Fruit fly (Drosophila melanogaster) whole organism, embryonic: ENCODE data around the gene DEF8.

Experiments
- CG10209 ChIP-seq: fragments of 200-800 bp; sonication (Bioruptor generic); optimal IDR thresholded peaks from 3 replicates; lab custom pipeline; 2017; ENCODE audit warnings: missing biosample characterization, mild to moderate bottlenecking, missing genetic modification characterization, missing genetic modification reagents
- CG10462 ChIP-seq: fragments of 200-800 bp; sonication (Bioruptor generic); optimal IDR thresholded peaks from 2 replicates; lab custom pipeline; 2016; ENCODE audit warnings: missing biosample characterization, missing genetic modification characterization
- CG10979 ChIP-seq: fragments of 200-800 bp; sonication (Bioruptor generic); optimal IDR thresholded peaks from 2 replicates; lab custom pipeline; 2018; ENCODE audit warnings: missing biosample characterization, mild to moderate bottlenecking, missing genetic modification characterization, moderate library complexity
- CG12659 ChIP-seq: fragments of 200-800 bp; sonication (Bioruptor generic); optimal IDR thresholded peaks from 3 replicates; lab custom pipeline; 2017; ENCODE audit warnings: mild to moderate bottlenecking, missing biosample characterization, missing genetic modification reagents, missing genetic modification characterization
- CG12769 ChIP-seq: fragments of 200-800 bp; sonication (Bioruptor generic); optimal IDR thresholded peaks from 2 replicates; lab custom pipeline; 2019; ENCODE audit warnings: missing biosample characterization, mild to moderate bottlenecking, missing genetic modification characterization, moderate library complexity
- CG12942 ChIP-seq: fragments of 200-800 bp; sonication (Bioruptor generic); optimal IDR thresholded peaks from 3 replicates; lab custom pipeline; 2016; ENCODE audit warnings: missing biosample characterization, missing genetic modification characterization
- CG14441 ChIP-seq: fragments of 200-800 bp; sonication (Bioruptor generic); IDR thresholded peaks from 2 replicates; pipeline ENCODE4 v1.3.6; 2022; ENCODE audit warnings: missing biosample characterization, missing genetic modification characterization
- CG15073 ChIP-seq: fragments of 200-800 bp; sonication (Bioruptor generic); optimal IDR thresholded peaks from 2 replicates; lab custom pipeline; 2016; ENCODE audit warnings: missing biosample characterization, missing genetic modification characterization
- CG1602 ChIP-seq: fragments of 200-800 bp; sonication (Bioruptor generic); optimal IDR thresholded peaks from 3 replicates; lab custom pipeline; 2016; ENCODE audit warnings: missing biosample characterization, missing genetic modification characterization
- CG16863 ChIP-seq: fragments of 200-800 bp; sonication (Bioruptor generic); optimal IDR thresholded peaks from 3 replicates; lab custom pipeline; 2016; ENCODE audit warnings: missing biosample characterization, missing genetic modification characterization
- CG17361 ChIP-seq: fragments of 200-800 bp; sonication (Bioruptor generic); IDR thresholded peaks from 3 replicates; pipeline ENCODE4 v1.3.6; 2022; ENCODE audit warnings: missing biosample characterization, missing genetic modification characterization
- CG17385 ChIP-seq: fragments of 200-800 bp; sonication (Bioruptor generic); optimal IDR thresholded peaks from 3 replicates; lab custom pipeline; 2018; ENCODE audit warnings: missing biosample characterization, mild to moderate bottlenecking, missing genetic modification characterization
- CG17829 ChIP-seq: fragments of 200-800 bp; optimal IDR thresholded peaks from 2 replicates; lab custom pipeline; 2019; ENCODE audit warnings: missing biosample characterization, mild to moderate bottlenecking, missing genetic modification characterization, moderate library complexity
- CG2202 ChIP-seq: fragments of 200-800 bp; sonication (Bioruptor generic); optimal IDR thresholded peaks from 2 replicates; lab custom pipeline; 2018; ENCODE audit warnings: missing biosample characterization, mild to moderate bottlenecking, missing genetic modification characterization
- CG2678 ChIP-seq: fragments of 200-800 bp; sonication (Bioruptor generic); optimal IDR thresholded peaks from 3 replicates; lab custom pipeline; 2019; ENCODE audit warnings: missing biosample characterization, mild to moderate bottlenecking, missing genetic modification characterization, moderate library complexity
- CG31224 ChIP-seq: fragments of 200-800 bp; sonication (Bioruptor generic); IDR thresholded peaks from 2 replicates; pipeline ENCODE4 v1.3.6; 2022; ENCODE audit warnings: missing biosample characterization, missing genetic modification characterization
- CG4328 ChIP-seq: fragments of 200-800 bp; sonication (Bioruptor generic); optimal IDR thresholded peaks from 3 replicates; lab custom pipeline; 2017; ENCODE audit warnings: missing biosample characterization, missing genetic modification reagents, missing genetic modification characterization
- CG6272 ChIP-seq: fragments of 200-800 bp; sonication (Bioruptor generic); IDR thresholded peaks from 2 replicates; pipeline ENCODE4 v1.3.6; 2022; ENCODE audit warnings: missing biosample characterization, missing genetic modification characterization
- CG7556 ChIP-seq: fragments of 200-800 bp; sonication (Bioruptor generic); optimal IDR thresholded peaks from 2 replicates; lab custom pipeline; 2017; ENCODE audit warnings: missing biosample characterization, mild to moderate bottlenecking, missing genetic modification characterization
- CG7786 ChIP-seq: fragments of 200-800 bp; sonication (Bioruptor generic); optimal IDR thresholded peaks from 2 replicates; lab custom pipeline; 2016; ENCODE audit warnings: missing biosample characterization, missing genetic modification characterization
- CG8281 ChIP-seq: fragments of 200-800 bp; sonication (Bioruptor generic); optimal IDR thresholded peaks from 2 replicates; lab custom pipeline; 2018; ENCODE audit warnings: missing biosample characterization, mild to moderate bottlenecking, missing genetic modification characterization, moderate library complexity
- D ChIP-seq, 2 experiments: fragments of 200-800 bp in 1 of 2; fragments of >200 bp in 1 of 2; sonication (Bioruptor generic) in 1 of 2; optimal IDR thresholded peaks; 2 replicates in 1 of 2; 3 replicates in 1 of 2; lab custom pipeline; 2017; ENCODE audit warnings: mild to moderate bottlenecking in 1 of 2, missing biosample characterization in 1 of 2, missing genetic modification characterization in 1 of 2, missing genetic modification reagents in 1 of 2
- Dip3 ChIP-seq: fragments of 200-800 bp; sonication (Bioruptor generic); optimal IDR thresholded peaks from 3 replicates; lab custom pipeline; 2016; ENCODE audit warnings: missing biosample characterization, missing genetic modification characterization
- Hand ChIP-seq: fragments of 200-800 bp; sonication (Bioruptor generic); optimal IDR thresholded peaks from 2 replicates; lab custom pipeline; 2017; ENCODE audit warnings: mild to moderate bottlenecking, missing biosample characterization, missing genetic modification reagents, missing genetic modification characterization
- Hmr ChIP-seq: fragments of 200-800 bp; sonication (Bioruptor generic); optimal IDR thresholded peaks from 3 replicates; lab custom pipeline; 2017; ENCODE audit warnings: mild to moderate bottlenecking, missing biosample characterization, missing genetic modification reagents, missing genetic modification characterization
- Hsf ChIP-seq: fragments of 200-800 bp; sonication (Bioruptor generic); optimal IDR thresholded peaks from 3 replicates; lab custom pipeline; 2016; ENCODE audit warnings: missing biosample characterization, missing genetic modification characterization
- Meics ChIP-seq: fragments of 200-800 bp; sonication (Bioruptor generic); optimal IDR thresholded peaks from 2 replicates; lab custom pipeline; 2017; ENCODE audit warnings: missing biosample characterization, mild to moderate bottlenecking, missing genetic modification characterization
- NfI ChIP-seq: fragments of 200-800 bp; sonication (Bioruptor generic); optimal IDR thresholded peaks from 3 replicates; lab custom pipeline; 2018; ENCODE audit warnings: missing biosample characterization, mild to moderate bottlenecking, missing genetic modification characterization, moderate library complexity
- Sry-β ChIP-seq: fragments of 200-800 bp; sonication (Bioruptor generic); optimal IDR thresholded peaks from 2 replicates; lab custom pipeline; 2018; ENCODE audit warnings: missing biosample characterization, mild to moderate bottlenecking, missing genetic modification characterization, moderate library complexity
- Ssrp ChIP-seq: fragments of 200-800 bp; sonication (Bioruptor generic); optimal IDR thresholded peaks from 2 replicates; lab custom pipeline; 2018; ENCODE audit warnings: missing biosample characterization, mild to moderate bottlenecking, missing genetic modification characterization, moderate library complexity
- cato ChIP-seq: fragments of 200-800 bp; sonication (Bioruptor generic); optimal IDR thresholded peaks from 2 replicates; lab custom pipeline; 2016; ENCODE audit warnings: missing biosample characterization, missing genetic modification characterization, borderline replicate concordance
- dpn ChIP-seq, 2 experiments: fragments of 200-800 bp; sonication (Bioruptor generic); optimal IDR thresholded peaks; 3 replicates each; lab custom pipeline; 2016; ENCODE audit warnings: missing biosample characterization in 2 of 2, missing genetic modification characterization in 2 of 2
- esg ChIP-seq: fragments of 200-800 bp; sonication (Bioruptor generic); conservative IDR thresholded peaks from 2 replicates; pipeline ENCODE4 v1.3.6; 2022; ENCODE audit warnings: missing biosample characterization, missing genetic modification characterization
- gro ChIP-seq: fragments of 200-800 bp; sonication (Bioruptor generic); optimal IDR thresholded peaks from 2 replicates; lab custom pipeline; 2016; ENCODE audit warnings: missing biosample characterization, missing genetic modification characterization
- hb ChIP-seq: fragments of 200-800 bp; sonication (Bioruptor generic); IDR thresholded peaks from 3 replicates; pipeline ENCODE4 v1.3.6; 2022; ENCODE audit warnings: missing biosample characterization, missing genetic modification characterization; ENCODE audit not compliant: partially characterized antibody
- hth ChIP-seq: fragments of >200 bp; optimal IDR thresholded peaks from 2 replicates; lab custom pipeline; 2017; ENCODE audit warnings: inconsistent platforms
- ind ChIP-seq: fragments of 200-800 bp; sonication (Bioruptor generic); optimal IDR thresholded peaks from 3 replicates; lab custom pipeline; 2016; ENCODE audit warnings: missing biosample characterization, missing genetic modification characterization
- lmd ChIP-seq: fragments of 200-800 bp; sonication (Bioruptor generic); IDR thresholded peaks from 2 replicates; pipeline ENCODE4 v1.3.6; 2022; ENCODE audit warnings: missing biosample characterization, missing genetic modification characterization
- mam ChIP-seq: fragments of 200-800 bp; sonication (Bioruptor generic); optimal IDR thresholded peaks from 3 replicates; lab custom pipeline; 2016; ENCODE audit warnings: missing biosample characterization, missing genetic modification characterization
- nerfin-1 ChIP-seq: fragments of 200-800 bp; sonication (Bioruptor generic); optimal IDR thresholded peaks from 3 replicates; lab custom pipeline; 2019; ENCODE audit warnings: missing biosample characterization, mild to moderate bottlenecking, missing genetic modification characterization, moderate library complexity
- nmo ChIP-seq: fragments of 200-800 bp; sonication (Bioruptor generic); optimal IDR thresholded peaks from 2 replicates; lab custom pipeline; 2018; ENCODE audit warnings: missing biosample characterization, mild to moderate bottlenecking, missing genetic modification characterization, moderate library complexity
- odd ChIP-seq: fragments of 200-800 bp; sonication (Bioruptor generic); optimal IDR thresholded peaks from 2 replicates; lab custom pipeline; 2017; ENCODE audit warnings: missing biosample characterization, mild to moderate bottlenecking, missing genetic modification characterization
- pb ChIP-seq: fragments of 200-800 bp; sonication (Bioruptor generic); optimal IDR thresholded peaks from 3 replicates; lab custom pipeline; 2016; ENCODE audit warnings: missing biosample characterization, missing genetic modification characterization
- pita ChIP-seq: fragments of 200-800 bp; sonication (Bioruptor generic); optimal IDR thresholded peaks from 2 replicates; lab custom pipeline; 2017; ENCODE audit warnings: missing biosample characterization, mild to moderate bottlenecking, missing genetic modification characterization
- pum ChIP-seq: fragments of 200-800 bp; sonication (Bioruptor generic); optimal IDR thresholded peaks from 2 replicates; lab custom pipeline; 2016; ENCODE audit warnings: missing biosample characterization, missing genetic modification characterization
- salm ChIP-seq: fragments of 200-800 bp; sonication (Bioruptor generic); optimal IDR thresholded peaks from 2 replicates; lab custom pipeline; 2018; ENCODE audit warnings: missing biosample characterization, mild to moderate bottlenecking, missing genetic modification characterization
- sens ChIP-seq: fragments of 200-800 bp; sonication (Bioruptor generic); peaks from one replicate; lab custom pipeline; 2016; ENCODE audit warnings: missing biosample characterization, missing genetic modification characterization
- shn ChIP-seq: fragments of 200-800 bp; sonication (Bioruptor generic); optimal IDR thresholded peaks from 3 replicates; lab custom pipeline; 2016; ENCODE audit warnings: missing biosample characterization, missing genetic modification characterization
- sisA ChIP-seq: fragments of 200-800 bp; sonication (Bioruptor generic); IDR thresholded peaks from 2 replicates; pipeline ENCODE4 v1.3.6; 2022; ENCODE audit warnings: missing biosample characterization, missing genetic modification characterization

DEF8 gene

dm6 chr3L:12139232-12139698 is 7.3 kb downstream of the DEF8 start (continued):
- TF ChIP-seq CG7786 (GFP tag; lab: Kevin White, UChicago), result no peak
- peak; percentile 19 for TF ChIP-seq odd
- TF ChIP-seq gro (GFP tag; lab: Kevin White, UChicago), result peak; percentile 56
- TF ChIP-seq sens (GFP tag; lab: Kevin White, UChicago), result peak; percentile 78
- TF ChIP-seq CG17361 (GFP tag; lab: Robert Waterston, UW), result peak; percentile 55; the same call in 2 of the 3 replicates
- TF ChIP-seq Sry-β (GFP tag; lab: Kevin White, UChicago), result no peak
- TF ChIP-seq NfI (GFP tag; lab: Kevin White, UChicago), result peak; percentile 43
- TF ChIP-seq CG16863 (GFP tag; lab: Kevin White, UChicago), result peak; percentile 4
- TF ChIP-seq CG1602 (GFP tag; lab: Kevin White, UChicago), result peak; percentile 7
- peak; percentile 46; the same call in 1 of the 2 replicates for TF ChIP-seq sisA (GFP tag; lab: Robert Waterston, UW)
- peak; percentile 41 for TF ChIP-seq CG12769
- TF ChIP-seq CG2202 (tag; lab: Kevin White, UChicago), result peak; percentile 3
- peak; percentile 62 for TF ChIP-seq shn (GFP tag; lab: Kevin White, UChicago)
- no peak for TF ChIP-seq hb (GFP tag; lab: Robert Waterston, UW)
- TF ChIP-seq mam (GFP tag; lab: Kevin White, UChicago), result peak; percentile 61
- no peak for TF ChIP-seq cato
- peak; percentile 61 for TF ChIP-seq Hmr (GFP tag; lab: Kevin White, UChicago)
- TF ChIP-seq CG8281 (tag; lab: Kevin White, UChicago), result no peak
- no peak for TF ChIP-seq D (optimal IDR thresholded peaks at IDR 0.05; lab: Kevin White, UChicago)
- TF ChIP-seq D (GFP tag; optimal IDR thresholded peaks at IDR 0.05; lab: Kevin White, UChicago), result peak; percentile 35
- TF ChIP-seq Meics (GFP tag; lab: Kevin White, UChicago), result peak; percentile 52
- no peak for TF ChIP-seq pita (GFP tag; lab: Kevin White, UChicago)
- peak; percentile 13 for TF ChIP-seq CG10462 (GFP tag; lab: Kevin White, UChicago)
- TF ChIP-seq CG14441, result 0 out of 2 replicates have a peak, but pooled peaks have one; percentile 21
- 0 out of 2 replicates have a peak, but pooled peaks have one; percentile 16 for TF ChIP-seq CG31224 (GFP tag; lab: Robert Waterston, UW)
- TF ChIP-seq CG6272, result 0 out of 2 replicates have a peak, but pooled peaks have one; percentile 36
- TF ChIP-seq CG10209, result peak; percentile 60
- TF ChIP-seq CG7556 (GFP tag; lab: Kevin White, UChicago), result peak; percentile 43
- TF ChIP-seq salm (tag; lab: Kevin White, UChicago), result peak; percentile 20
- TF ChIP-seq CG17385, result peak; percentile 52
- TF ChIP-seq CG12659 (GFP tag; lab: Kevin White, UChicago), result peak; percentile 38
- TF ChIP-seq hth (lab: Kevin White, UChicago), result no peak
- peak; percentile 31 for TF ChIP-seq nmo
- TF ChIP-seq Hand (GFP tag; lab: Kevin White, UChicago), result peak; percentile 29
- peak; percentile 49 for TF ChIP-seq pum
- TF ChIP-seq Dip3 (GFP tag; lab: Kevin White, UChicago), result peak; percentile 29
- peak; percentile 45; the same call in 1 of the 2 replicates for TF ChIP-seq lmd (GFP tag; lab: Robert Waterston, UW)
- peak; percentile 28 for TF ChIP-seq CG17829
- TF ChIP-seq nerfin-1, result peak; percentile 38
- peak; percentile 77 for TF ChIP-seq CG2678
- TF ChIP-seq Ssrp, result peak; percentile 40
- peak; percentile 27; the same call in 1 of the 2 replicates for TF ChIP-seq esg (GFP tag; lab: Robert Waterston, UW)
- TF ChIP-seq CG10979, result peak; percentile 41
- TF ChIP-seq CG4328 (GFP tag; lab: Kevin White, UChicago), result peak; percentile 15
- peak; percentile 60 for TF ChIP-seq ind (GFP tag; lab: Kevin White, UChicago)
- TF ChIP-seq Hsf (GFP tag; lab: Kevin White, UChicago), result peak; percentile 19
- peak; percentile 15 for TF ChIP-seq pb (GFP tag; lab: Kevin White, UChicago)
- peak in 1 of 2 experiments; percentile 56 for TF ChIP-seq dpn (GFP tag; optimal IDR thresholded peaks at IDR 0.05; lab: Kevin White, UChicago)
- peak; percentile 8 for TF ChIP-seq CG12942 (GFP tag; lab: Kevin White, UChicago)
- TF ChIP-seq CG15073 (GFP tag; lab: Kevin White, UChicago), result peak; percentile 98
